Fruit fly (Drosophila melanogaster) whole organism, embryonic: Measurements from ENCODE around the gene Orco.

Experiments
- BEAF-32 ChIP-seq: fragments of 200-800 bp; sonication (Bioruptor generic); optimal IDR thresholded peaks from 3 replicates; lab custom pipeline; 2017; ENCODE audit warnings: missing biosample characterization, missing genetic modification characterization, mild to moderate bottlenecking, moderate library complexity, missing genetic modification reagents
- CG10565 ChIP-seq: fragments of 200-800 bp; sonication (Bioruptor generic); optimal IDR thresholded peaks from 3 replicates; lab custom pipeline; 2016; ENCODE audit warnings: missing biosample characterization, mild to moderate bottlenecking, missing genetic modification characterization
- CG11504 ChIP-seq: fragments of 200-800 bp; sonication (Bioruptor generic); optimal IDR thresholded peaks from 3 replicates; lab custom pipeline; 2019; ENCODE audit warnings: missing biosample characterization, mild to moderate bottlenecking, missing genetic modification characterization, moderate library complexity
- CG14441 ChIP-seq: fragments of 200-800 bp; sonication (Bioruptor generic); IDR thresholded peaks from 2 replicates; pipeline ENCODE4 v1.3.6; 2022; ENCODE audit warnings: missing biosample characterization, missing genetic modification characterization
- CG15011 ChIP-seq: fragments of 200-800 bp; sonication (Bioruptor generic); optimal IDR thresholded peaks from 3 replicates; lab custom pipeline; 2018; ENCODE audit warnings: missing biosample characterization, mild to moderate bottlenecking, missing genetic modification characterization
- CG15514 ChIP-seq: fragments of 200-800 bp; sonication (Bioruptor generic); optimal IDR thresholded peaks from 3 replicates; lab custom pipeline; 2017; ENCODE audit warnings: missing biosample characterization, missing genetic modification characterization, mild to moderate bottlenecking, moderate library complexity, missing genetic modification reagents
- CG16779 ChIP-seq: fragments of 200-800 bp; sonication (Bioruptor generic); IDR thresholded peaks from 2 replicates; pipeline ENCODE4 v1.3.6; 2022; ENCODE audit warnings: missing biosample characterization, missing genetic modification characterization
- CG17568 ChIP-seq: fragments of 200-800 bp; sonication (Bioruptor generic); optimal IDR thresholded peaks from 2 replicates; lab custom pipeline; 2018; ENCODE audit warnings: missing biosample characterization, mild to moderate bottlenecking, missing genetic modification characterization, moderate library complexity
- CG1792 ChIP-seq: fragments of 200-800 bp; sonication (Bioruptor generic); optimal IDR thresholded peaks from 2 replicates; lab custom pipeline; 2016; ENCODE audit warnings: missing biosample characterization, missing genetic modification characterization
- CG30431 ChIP-seq: fragments of 200-800 bp; sonication (Bioruptor generic); optimal IDR thresholded peaks from 2 replicates; lab custom pipeline; 2017; ENCODE audit warnings: missing biosample characterization, missing genetic modification characterization
- CG31224 ChIP-seq: fragments of 200-800 bp; sonication (Bioruptor generic); IDR thresholded peaks from 2 replicates; pipeline ENCODE4 v1.3.6; 2022; ENCODE audit warnings: missing biosample characterization, missing genetic modification characterization
- CG3407 ChIP-seq: fragments of 200-800 bp; sonication (Bioruptor generic); optimal IDR thresholded peaks from 2 replicates; lab custom pipeline; 2018; ENCODE audit warnings: missing biosample characterization, mild to moderate bottlenecking, missing genetic modification characterization
- CG34376 ChIP-seq: fragments of 200-800 bp; sonication (Bioruptor generic); optimal IDR thresholded peaks from 2 replicates; lab custom pipeline; 2018; ENCODE audit warnings: missing biosample characterization, mild to moderate bottlenecking, missing genetic modification characterization
- CG3726 ChIP-seq: fragments of 200-800 bp; sonication (Bioruptor generic); IDR thresholded peaks from 3 replicates; pipeline ENCODE4, ENCODE4 v1.3.6; 2022; ENCODE audit warnings: missing biosample characterization, missing genetic modification characterization
- CG42726 ChIP-seq: fragments of 200-800 bp; sonication (Bioruptor generic); IDR thresholded peaks from 2 replicates; pipeline ENCODE4 v1.3.6; 2022; ENCODE audit warnings: missing biosample characterization, missing genetic modification characterization; ENCODE audit not compliant: partially characterized antibody
- CG4282 ChIP-seq: fragments of 200-800 bp; sonication (Bioruptor generic); optimal IDR thresholded peaks from 2 replicates; lab custom pipeline; 2016; ENCODE audit warnings: missing biosample characterization, missing genetic modification characterization
- CG8765 ChIP-seq: fragments of 200-800 bp; sonication (Bioruptor generic); IDR thresholded peaks from 2 replicates; pipeline ENCODE4 v1.3.6; 2022; ENCODE audit warnings: missing biosample characterization, missing genetic modification characterization
- CG8944 ChIP-seq: fragments of 200-800 bp; sonication (Bioruptor generic); optimal IDR thresholded peaks from 3 replicates; lab custom pipeline; 2016; ENCODE audit warnings: missing biosample characterization, missing genetic modification characterization
- CG9876 ChIP-seq: fragments of 200-800 bp; sonication (Bioruptor generic); optimal IDR thresholded peaks from 2 replicates; lab custom pipeline; 2016; ENCODE audit warnings: missing biosample characterization, missing genetic modification characterization
- CG9932 ChIP-seq: fragments of 200-800 bp; sonication (Bioruptor generic); IDR thresholded peaks from 2 replicates; pipeline ENCODE4 v1.3.6; 2022; ENCODE audit warnings: missing biosample characterization, missing genetic modification characterization
- D19A ChIP-seq: fragments of 200-800 bp; optimal IDR thresholded peaks from 3 replicates; lab custom pipeline; 2019; ENCODE audit warnings: missing biosample characterization, mild to moderate bottlenecking, missing genetic modification characterization, moderate library complexity
- H15 ChIP-seq: fragments of 200-800 bp; sonication (Bioruptor generic); IDR thresholded peaks from 3 replicates; pipeline ENCODE4 v1.3.6; 2022; ENCODE audit warnings: missing biosample characterization, missing genetic modification characterization
- Hey ChIP-seq: fragments of 200-800 bp; sonication (Bioruptor generic); optimal IDR thresholded peaks from 3 replicates; lab custom pipeline; 2018; ENCODE audit warnings: missing biosample characterization, mild to moderate bottlenecking, missing genetic modification characterization
- MTF-1 ChIP-seq: fragments of 200-800 bp; sonication (Bioruptor generic); optimal IDR thresholded peaks from 2 replicates; lab custom pipeline; 2018; ENCODE audit warnings: missing biosample characterization, mild to moderate bottlenecking, missing genetic modification characterization, borderline replicate concordance
- Mad ChIP-seq: fragments of 200-800 bp; sonication (Bioruptor generic); optimal IDR thresholded peaks from 2 replicates; lab custom pipeline; 2016; ENCODE audit warnings: missing biosample characterization, missing genetic modification characterization
- Med ChIP-seq: fragments of 200-800 bp; sonication (Bioruptor generic); peaks from one replicate; lab custom pipeline; 2016; ENCODE audit warnings: missing biosample characterization, missing genetic modification characterization, mild to moderate bottlenecking, inconsistent platforms, moderate library complexity
- Mrtf ChIP-seq: fragments of 200-800 bp; sonication (Bioruptor generic); IDR thresholded peaks from 3 replicates; pipeline ENCODE4 v1.3.6; 2022; ENCODE audit warnings: missing biosample characterization, missing genetic modification characterization
- Myb ChIP-seq: fragments of 200-800 bp; sonication (Bioruptor generic); optimal IDR thresholded peaks from 2 replicates; lab custom pipeline; 2016; ENCODE audit warnings: missing biosample characterization, missing genetic modification characterization
- Opbp ChIP-seq: fragments of 200-800 bp; sonication (Bioruptor generic); IDR thresholded peaks from 3 replicates; pipeline ENCODE4 v1.3.6; 2022; ENCODE audit warnings: missing biosample characterization, missing genetic modification characterization; ENCODE audit not compliant: partially characterized antibody
- PHDP ChIP-seq: fragments of 200-800 bp; sonication (Bioruptor generic); optimal IDR thresholded peaks from 3 replicates; lab custom pipeline; 2018; ENCODE audit warnings: missing biosample characterization, mild to moderate bottlenecking, missing genetic modification characterization, moderate library complexity
- Side ChIP-seq: fragments of 200-800 bp; sonication (Bioruptor generic); optimal IDR thresholded peaks from 2 replicates; lab custom pipeline; 2016; ENCODE audit warnings: missing biosample characterization, missing genetic modification characterization
- Six4 ChIP-seq: fragments of 200-800 bp; sonication (Bioruptor generic); optimal IDR thresholded peaks from 2 replicates; lab custom pipeline; 2016; ENCODE audit warnings: missing biosample characterization, missing genetic modification characterization
- Taf1 ChIP-seq: fragments of 200-800 bp; sonication (Bioruptor generic); IDR thresholded peaks from 2 replicates; pipeline ENCODE4 v1.3.6; 2022; ENCODE audit warnings: missing biosample characterization, missing genetic modification characterization
- bsh ChIP-seq, 2 experiments: fragments of 200-800 bp; sonication (Bioruptor generic); optimal IDR thresholded peaks; 2 replicates each; lab custom pipeline; 2017 to 2018; ENCODE audit warnings: mild to moderate bottlenecking in 2 of 2, missing biosample characterization in 2 of 2, missing genetic modification characterization in 2 of 2, moderate library complexity in 1 of 2
- croc ChIP-seq: fragments of 200-800 bp; sonication (Bioruptor generic); conservative IDR thresholded peaks from 3 replicates; pipeline ENCODE4 v1.3.6; 2022; ENCODE audit warnings: missing biosample characterization, missing genetic modification characterization
- esg ChIP-seq: fragments of 200-800 bp; sonication (Bioruptor generic); conservative IDR thresholded peaks from 2 replicates; pipeline ENCODE4 v1.3.6; 2022; ENCODE audit warnings: missing biosample characterization, missing genetic modification characterization
- gfzf ChIP-seq: fragments of 200-800 bp; sonication (Bioruptor generic); optimal IDR thresholded peaks from 2 replicates; lab custom pipeline; 2016; ENCODE audit warnings: missing biosample characterization, mild to moderate bottlenecking, missing genetic modification characterization, moderate library complexity
- h ChIP-seq: fragments of >200 bp; optimal IDR thresholded peaks from 2 replicates; lab custom pipeline; 2017
- kay ChIP-seq: fragments of 200-800 bp; sonication (Bioruptor generic); optimal IDR thresholded peaks from 2 replicates; lab custom pipeline; 2016; ENCODE audit warnings: missing biosample characterization, missing genetic modification characterization
- ken ChIP-seq: fragments of 200-800 bp; sonication (Bioruptor generic); IDR thresholded peaks from 3 replicates; pipeline ENCODE4 v1.3.6; 2022; ENCODE audit warnings: missing biosample characterization, missing genetic modification characterization
- lola ChIP-seq, 3 experiments: fragments of >200 bp in 2 of 3; fragments of 200-800 bp in 1 of 3; sonication (Bioruptor generic) in 1 of 3; optimal IDR thresholded peaks; 2 replicates each; lab custom pipeline; 2017 to 2019; ENCODE audit warnings: missing biosample characterization in 3 of 3, missing genetic modification characterization in 3 of 3, mild to moderate bottlenecking in 1 of 3, moderate library complexity in 1 of 3
- pb ChIP-seq: fragments of 200-800 bp; sonication (Bioruptor generic); optimal IDR thresholded peaks from 3 replicates; lab custom pipeline; 2016; ENCODE audit warnings: missing biosample characterization, missing genetic modification characterization
- sc ChIP-seq, 3 experiments: fragments of >200 bp in 2 of 3; fragments of 200-800 bp in 1 of 3; sonication (Bioruptor generic) in 1 of 3; optimal IDR thresholded peaks; 2 replicates in 2 of 3; 3 replicates in 1 of 3; lab custom pipeline; 2017; ENCODE audit warnings: mild to moderate bottlenecking in 1 of 3, missing biosample characterization in 1 of 3, missing genetic modification characterization in 1 of 3, missing genetic modification reagents in 1 of 3
- sd ChIP-seq: fragments of 200-800 bp; sonication (Bioruptor generic); optimal IDR thresholded peaks from 3 replicates; lab custom pipeline; 2018; ENCODE audit warnings: missing biosample characterization, mild to moderate bottlenecking, missing genetic modification characterization, moderate library complexity
- sens ChIP-seq: fragments of 200-800 bp; sonication (Bioruptor generic); peaks from one replicate; lab custom pipeline; 2016; ENCODE audit warnings: missing biosample characterization, missing genetic modification characterization
- sens-2 ChIP-seq: fragments of 200-800 bp; sonication (Bioruptor generic); IDR thresholded peaks from 2 replicates; pipeline ENCODE4 v1.3.6; 2022; ENCODE audit warnings: missing biosample characterization, missing genetic modification characterization
- sna ChIP-seq: fragments of 200-800 bp; sonication (Bioruptor generic); IDR thresholded peaks from 2 replicates; pipeline ENCODE4 v1.3.6; 2022; ENCODE audit warnings: missing biosample characterization, missing genetic modification characterization; ENCODE audit not compliant: partially characterized antibody
- sug ChIP-seq: fragments of 200-800 bp; optimal IDR thresholded peaks from 2 replicates; lab custom pipeline; 2019; ENCODE audit warnings: missing biosample characterization, mild to moderate bottlenecking, missing genetic modification characterization, moderate library complexity
- z ChIP-seq: fragments of 200-800 bp; sonication (Bioruptor generic); IDR thresholded peaks from 3 replicates; pipeline ENCODE4 v1.3.6; 2022; ENCODE audit warnings: missing biosample characterization, missing genetic modification characterization
- zf30C ChIP-seq: fragments of 200-800 bp; sonication (Bioruptor generic); optimal IDR thresholded peaks from 3 replicates; lab custom pipeline; 2018; ENCODE audit warnings: missing biosample characterization, mild to moderate bottlenecking, missing genetic modification characterization

The Orco gene

DNA sequence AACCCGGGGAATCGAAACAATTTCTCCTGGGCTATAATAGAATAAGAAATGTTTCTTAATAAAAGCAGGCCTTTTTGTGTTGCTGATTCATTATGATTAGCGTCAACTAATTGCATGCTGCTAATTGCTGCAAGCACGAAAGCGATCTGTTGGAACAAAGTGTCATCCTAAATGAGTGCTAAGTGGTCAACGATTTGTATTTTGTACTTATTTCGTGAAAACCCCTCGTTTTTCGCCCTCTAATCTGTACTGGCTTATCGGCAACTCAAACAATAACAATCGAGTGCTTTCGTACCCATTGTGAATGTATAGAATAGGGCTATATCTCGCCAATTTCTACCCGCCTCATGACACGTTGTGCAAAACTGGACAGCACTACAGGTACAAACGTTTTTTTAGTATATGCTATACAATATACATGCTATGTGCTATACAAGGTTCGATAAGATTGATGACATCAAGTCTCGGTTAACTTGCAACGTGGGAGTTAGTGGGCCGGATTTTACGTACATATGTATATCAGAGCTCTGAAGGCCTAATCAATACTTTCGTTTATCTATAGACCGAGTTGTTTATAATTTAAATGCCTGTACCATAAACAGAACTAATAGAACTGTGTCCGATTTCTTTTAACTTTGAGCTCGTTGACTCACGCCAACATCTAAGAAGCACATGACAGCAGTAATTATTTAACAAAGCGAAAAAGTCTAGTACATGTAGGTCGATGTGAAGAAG lies 47.5 kb downstream of the Orco start (continued):
- peak; percentile 63 for TF ChIP-seq CG34376 (GFP tag; lab: Kevin White, UChicago)
- TF ChIP-seq CG3726 (GFP tag; lab: Robert Waterston, UW): no peak
- peak; percentile 20 for TF ChIP-seq Med (GFP tag; lab: Kevin White, UChicago)
- TF ChIP-seq pb (GFP tag; lab: Kevin White, UChicago): no peak
- TF ChIP-seq CG15514 (GFP tag; lab: Kevin White, UChicago): peak; percentile 20
- no peak for TF ChIP-seq ken (GFP tag; lab: Robert Waterston, UW)
- no peak for TF ChIP-seq CG42726
- no peak for TF ChIP-seq bsh (GFP tag; optimal IDR thresholded peaks at IDR 0.05; lab: Kevin White, UChicago)
- TF ChIP-seq CG4282: no peak
- TF ChIP-seq CG9932 (GFP tag; lab: Robert Waterston, UW): 0 out of 2 replicates have a peak, but pooled peaks have one; percentile 16
- TF ChIP-seq sug (tag; lab: Kevin White, UChicago): peak; percentile 39
- TF ChIP-seq CG14441 (GFP tag; lab: Robert Waterston, UW): no peak
- no peak for TF ChIP-seq Mrtf (GFP tag; lab: Robert Waterston, UW)
- no peak for TF ChIP-seq Six4 (GFP tag; lab: Kevin White, UChicago)
- no peak for TF ChIP-seq zf30C (GFP tag; lab: Kevin White, UChicago)
- TF ChIP-seq CG31224: no peak
- TF ChIP-seq Hey: no peak
- TF ChIP-seq esg (GFP tag; lab: Robert Waterston, UW): no peak
- TF ChIP-seq PHDP (tag; lab: Kevin White, UChicago): no peak
- no peak for TF ChIP-seq MTF-1 (GFP tag; lab: Kevin White, UChicago)
- no peak for TF ChIP-seq CG9876 (GFP tag; lab: Kevin White, UChicago)
- TF ChIP-seq Side (GFP tag; lab: Kevin White, UChicago): no peak
- 0 out of 2 replicates have a peak, but pooled peaks have one; percentile 17 for TF ChIP-seq sens-2 (GFP tag; lab: Robert Waterston, UW)
- no peak for TF ChIP-seq CG30431
- TF ChIP-seq CG8944 (GFP tag; lab: Kevin White, UChicago): no peak
- no peak for TF ChIP-seq Opbp (GFP tag; lab: Robert Waterston, UW)
- no peak for TF ChIP-seq gfzf (GFP tag; lab: Kevin White, UChicago)
- TF ChIP-seq CG11504 (tag; lab: Kevin White, UChicago): no peak
- no peak for TF ChIP-seq D19A (tag; lab: Kevin White, UChicago)
- no peak for TF ChIP-seq croc
- TF ChIP-seq CG15011 (GFP tag; lab: Kevin White, UChicago): no peak
- no peak for TF ChIP-seq Taf1 (GFP tag; lab: Robert Waterston, UW)
- no peak for TF ChIP-seq sna
- no peak for TF ChIP-seq CG8765
- TF ChIP-seq BEAF-32 (GFP tag; lab: Kevin White, UChicago): no peak
- TF ChIP-seq Mad (GFP tag; lab: Kevin White, UChicago): no peak
- no peak for TF ChIP-seq h (lab: Kevin White, UChicago)
- peak; percentile 13 for TF ChIP-seq CG17568 (GFP tag; lab: Kevin White, UChicago)
- TF ChIP-seq sc (optimal IDR thresholded peaks at IDR 0.05; lab: Kevin White, UChicago): no peak
- TF ChIP-seq sc (GFP tag; optimal IDR thresholded peaks at IDR 0.05; lab: Kevin White, UChicago): no peak
- TF ChIP-seq CG16779 (GFP tag; lab: Robert Waterston, UW): no peak
- no peak for TF ChIP-seq CG3407
- no peak for TF ChIP-seq lola (GFP tag; optimal IDR thresholded peaks at IDR 0.05; lab: Kevin White, UChicago)
- TF ChIP-seq H15 (GFP tag; lab: Robert Waterston, UW): 0 out of 3 replicates have a peak, but pooled peaks have one; percentile 16
- TF ChIP-seq CG10565 (GFP tag; lab: Kevin White, UChicago): no peak
- peak; percentile 21 for TF ChIP-seq sd
- TF ChIP-seq kay (GFP tag; lab: Kevin White, UChicago): no peak
- no peak for TF ChIP-seq Myb
- peak; percentile 27 for TF ChIP-seq sens
- TF ChIP-seq CG1792 (GFP tag; lab: Kevin White, UChicago): no peak
- no peak for TF ChIP-seq z (GFP tag; lab: Robert Waterston, UW)
